Fruit fly (Drosophila melanogaster) whole organism, prepupa: ENCODE measurements around the gene CG43219.

Source experiments
- CG10631 ChIP-seq: fragments of 200-800 bp; sonication (Bioruptor generic); optimal IDR thresholded peaks from 2 replicates; lab custom pipeline; 2016; ENCODE audit warnings: missing biosample characterization, missing genetic modification characterization
- CG10669 ChIP-seq: fragments of 200-800 bp; sonication (Bioruptor generic); optimal IDR thresholded peaks from 3 replicates; lab custom pipeline; 2018; ENCODE audit warnings: missing biosample characterization, mild to moderate bottlenecking, missing genetic modification characterization, moderate library complexity
- CG11294 ChIP-seq: fragments of 200-800 bp; sonication (Bioruptor generic); IDR thresholded peaks from 2 replicates; pipeline ENCODE4 v1.3.6; 2022; ENCODE audit warnings: missing biosample characterization, missing genetic modification characterization
- CG11762 ChIP-seq: fragments of 200-800 bp; sonication (Bioruptor generic); optimal IDR thresholded peaks from 3 replicates; lab custom pipeline; 2016; ENCODE audit warnings: missing biosample characterization, missing genetic modification characterization; ENCODE audit not compliant: insufficient read depth
- CG15336 ChIP-seq: fragments of 200-800 bp; sonication (Bioruptor generic); IDR thresholded peaks from 2 replicates; pipeline ENCODE4 v1.3.6; 2022; ENCODE audit warnings: missing biosample characterization, missing genetic modification characterization
- CG1621 ChIP-seq: fragments of 200-800 bp; sonication (Bioruptor generic); optimal IDR thresholded peaks from 3 replicates; lab custom pipeline; 2018; ENCODE audit warnings: missing biosample characterization, mild to moderate bottlenecking, missing genetic modification characterization
- CG3032 ChIP-seq: fragments of 200-800 bp; optimal IDR thresholded peaks from 2 replicates; lab custom pipeline; 2019; ENCODE audit warnings: missing biosample characterization, mild to moderate bottlenecking, missing genetic modification characterization, moderate library complexity
- CG31627 ChIP-seq: fragments of 200-800 bp; sonication (Bioruptor generic); optimal IDR thresholded peaks from 3 replicates; lab custom pipeline; 2016; ENCODE audit warnings: missing biosample characterization, missing genetic modification characterization
- CG32006 ChIP-seq: fragments of 200-800 bp; sonication (Bioruptor generic); optimal IDR thresholded peaks from 3 replicates; lab custom pipeline; 2017; ENCODE audit warnings: missing biosample characterization, mild to moderate bottlenecking, missing genetic modification characterization
- CG34406 ChIP-seq: fragments of 200-800 bp; sonication (Bioruptor generic); optimal IDR thresholded peaks from 3 replicates; lab custom pipeline; 2016; ENCODE audit warnings: missing biosample characterization, missing genetic modification characterization
- CG4318 ChIP-seq: fragments of 200-800 bp; sonication (Bioruptor generic); optimal IDR thresholded peaks from 3 replicates; lab custom pipeline; 2017; ENCODE audit warnings: missing biosample characterization, mild to moderate bottlenecking, missing genetic modification characterization
- CG6792 ChIP-seq: fragments of 200-800 bp; sonication (Bioruptor generic); optimal IDR thresholded peaks from 3 replicates; lab custom pipeline; 2016; ENCODE audit warnings: missing biosample characterization, missing genetic modification characterization
- CG6854 ChIP-seq: fragments of 200-800 bp; sonication (Bioruptor generic); optimal IDR thresholded peaks from 2 replicates; lab custom pipeline; 2017; ENCODE audit warnings: missing biosample characterization, mild to moderate bottlenecking, missing genetic modification characterization
- CG8119 ChIP-seq: fragments of 200-800 bp; sonication (Bioruptor generic); IDR thresholded peaks from 3 replicates; pipeline ENCODE4 v1.3.6; 2022; ENCODE audit warnings: missing biosample characterization, missing genetic modification characterization
- CG8319 ChIP-seq: fragments of 200-800 bp; sonication (Bioruptor generic); optimal IDR thresholded peaks from 3 replicates; lab custom pipeline; 2016; ENCODE audit warnings: missing biosample characterization, missing genetic modification characterization
- CG8632 ChIP-seq: fragments of 200-800 bp; sonication (Bioruptor generic); optimal IDR thresholded peaks from 3 replicates; lab custom pipeline; 2016; ENCODE audit warnings: missing biosample characterization, missing genetic modification characterization
- CG9139 ChIP-seq: fragments of 200-800 bp; sonication (Bioruptor generic); optimal IDR thresholded peaks from 3 replicates; lab custom pipeline; 2017; ENCODE audit warnings: missing biosample characterization, mild to moderate bottlenecking, missing genetic modification characterization
- Eip75B ChIP-seq: fragments of 200-800 bp; sonication (Bioruptor generic); optimal IDR thresholded peaks from 3 replicates; lab custom pipeline; 2016; ENCODE audit warnings: missing biosample characterization, missing genetic modification characterization
- Eip78C ChIP-seq: fragments of 200-800 bp; sonication (Bioruptor generic); peaks from one replicate; lab custom pipeline; 2016; ENCODE audit warnings: missing biosample characterization, missing genetic modification characterization
- Ets21C ChIP-seq: fragments of 200-800 bp; sonication (Bioruptor generic); optimal IDR thresholded peaks from 3 replicates; lab custom pipeline; 2016; ENCODE audit warnings: missing biosample characterization, missing genetic modification characterization
- Ets96B ChIP-seq: fragments of 200-800 bp; optimal IDR thresholded peaks from 2 replicates; lab custom pipeline; 2019; ENCODE audit warnings: missing biosample characterization, mild to moderate bottlenecking, missing genetic modification characterization, moderate library complexity
- Hr39 ChIP-seq: fragments of 200-800 bp; sonication (Bioruptor generic); optimal IDR thresholded peaks from 2 replicates; lab custom pipeline; 2016; ENCODE audit warnings: missing biosample characterization, missing genetic modification characterization
- achi ChIP-seq: fragments of 200-800 bp; sonication (Bioruptor generic); optimal IDR thresholded peaks from 3 replicates; lab custom pipeline; 2016; ENCODE audit warnings: missing biosample characterization, missing genetic modification characterization
- cyc ChIP-seq: fragments of 200-800 bp; sonication (Bioruptor generic); optimal IDR thresholded peaks from 3 replicates; lab custom pipeline; 2016; ENCODE audit warnings: missing biosample characterization, missing genetic modification characterization
- dac ChIP-seq: fragments of 200-800 bp; sonication (Bioruptor generic); optimal IDR thresholded peaks from 2 replicates; lab custom pipeline; 2017; ENCODE audit warnings: missing biosample characterization, mild to moderate bottlenecking, missing genetic modification characterization
- eg ChIP-seq: fragments of 200-800 bp; sonication (Bioruptor generic); IDR thresholded peaks from 3 replicates; pipeline ENCODE4 v1.3.6; 2022; ENCODE audit warnings: missing biosample characterization, missing genetic modification characterization
- fkh ChIP-seq: fragments of 200-800 bp; sonication (Bioruptor generic); optimal IDR thresholded peaks from 3 replicates; lab custom pipeline; 2017; ENCODE audit warnings: missing biosample characterization, mild to moderate bottlenecking, missing genetic modification characterization, moderate library complexity
- lz ChIP-seq: fragments of 200-800 bp; sonication (Bioruptor generic); optimal IDR thresholded peaks from 3 replicates; lab custom pipeline; 2016; ENCODE audit warnings: missing biosample characterization, missing genetic modification characterization
- net ChIP-seq: fragments of 200-800 bp; sonication (Bioruptor generic); optimal IDR thresholded peaks from 3 replicates; lab custom pipeline; 2016; ENCODE audit warnings: missing biosample characterization, missing genetic modification characterization
- pdm3 ChIP-seq: fragments of 200-800 bp; sonication (Bioruptor generic); optimal IDR thresholded peaks from 3 replicates; lab custom pipeline; 2016; ENCODE audit warnings: missing biosample characterization, missing genetic modification characterization
- salr ChIP-seq, 2 experiments: fragments of 200-800 bp; sonication (Bioruptor generic); optimal IDR thresholded peaks; 3 replicates each; lab custom pipeline; 2016 to 2018; ENCODE audit warnings: missing biosample characterization in 2 of 2, missing genetic modification characterization in 2 of 2, mild to moderate bottlenecking in 1 of 2
- spab ChIP-seq: fragments of 200-800 bp; sonication (Bioruptor generic); optimal IDR thresholded peaks from 2 replicates; lab custom pipeline; 2017; ENCODE audit warnings: missing biosample characterization, mild to moderate bottlenecking, missing genetic modification characterization, missing genetic modification reagents
- ss ChIP-seq, 2 experiments: fragments of 200-800 bp; sonication (Bioruptor generic); optimal IDR thresholded peaks; 2 replicates in 1 of 2; 3 replicates in 1 of 2; lab custom pipeline; 2017 to 2018; ENCODE audit warnings: mild to moderate bottlenecking in 2 of 2, missing biosample characterization in 2 of 2, missing genetic modification characterization in 2 of 2, moderate library complexity in 1 of 2
- svp ChIP-seq: fragments of 200-800 bp; sonication (Bioruptor generic); peaks from one replicate; lab custom pipeline; 2016; ENCODE audit warnings: missing biosample characterization, missing genetic modification characterization
- topi ChIP-seq: fragments of 200-800 bp; sonication (Bioruptor generic); optimal IDR thresholded peaks from 3 replicates; lab custom pipeline; 2016; ENCODE audit warnings: missing biosample characterization, missing genetic modification characterization
- vri ChIP-seq: fragments of 200-800 bp; sonication (Bioruptor generic); optimal IDR thresholded peaks from 3 replicates; lab custom pipeline; 2016; ENCODE audit warnings: missing biosample characterization, mild to moderate bottlenecking, missing genetic modification characterization

Gene CG43219

dm6 chr3L:21261403-21262164, 41.4 kb downstream of the CG43219 start:
- TF ChIP-seq Eip75B (GFP tag; lab: Kevin White, UChicago) (peak; percentile 43), CG6854 (GFP tag; lab: Kevin White, UChicago) (no peak), CG8119 (GFP tag; lab: Robert Waterston, UW) (0 out of 3 replicates have a peak, but pooled peaks have one; percentile 17), Eip78C (peak; percentile 43), CG3032 (tag; lab: Kevin White, UChicago) (no peak), CG15336 (GFP tag; lab: Robert Waterston, UW) (0 out of 2 replicates have a peak, but pooled peaks have one; percentile 22), eg (GFP tag; lab: Robert Waterston, UW) (0 out of 3 replicates have a peak, but pooled peaks have one; percentile 28), svp (GFP tag; lab: Kevin White, UChicago) (peak; percentile 49)
- TF ChIP-seq, all 60 proteins: peak for 6

dm6 chr3L:21262426-21262825, 42.2 kb downstream of the CG43219 start:
- TF ChIP-seq pdm3 (no peak), fkh (GFP tag; lab: Kevin White, UChicago) (peak; percentile 28), CG10631 (GFP tag; lab: Kevin White, UChicago) (no peak), CG8319 (GFP tag; lab: Kevin White, UChicago) (no peak)
- TF ChIP-seq, all 60 proteins: peak for 1

- TF ChIP-seq CG8632 (GFP tag; lab: Kevin White, UChicago) (no peak), fkh (GFP tag; lab: Kevin White, UChicago) (peak; percentile 17), CG4318 (no peak), eg (GFP tag; lab: Robert Waterston, UW) (0 out of 3 replicates have a peak, but pooled peaks have one; percentile 16), svp (GFP tag; lab: Kevin White, UChicago) (peak; percentile 59), cyc (GFP tag; lab: Kevin White, UChicago) (no peak), CG11762 (GFP tag; lab: Kevin White, UChicago) (no peak), CG32006 (no peak), achi (GFP tag; lab: Kevin White, UChicago) (no peak), CG3032 (tag; lab: Kevin White, UChicago) (no peak), topi (GFP tag; lab: Kevin White, UChicago) (no peak), CG9139 (GFP tag; lab: Kevin White, UChicago) (no peak), CG1621 (tag; lab: Kevin White, UChicago) (no peak), spab (no peak)
Measured at dm6 chr3L:21266101-21266656, 46.0 kb downstream of the CG43219 start.

- TF ChIP-seq CG10669: no peak
- no peak for TF ChIP-seq salr (GFP tag; optimal IDR thresholded peaks at IDR 0.05; lab: Kevin White, UChicago)
- TF ChIP-seq svp (GFP tag; lab: Kevin White, UChicago): peak; percentile 57
- no peak for TF ChIP-seq Hr39 (GFP tag; lab: Kevin White, UChicago)
- no peak for TF ChIP-seq CG8319 (GFP tag; lab: Kevin White, UChicago)
- TF ChIP-seq ss (GFP tag; optimal IDR thresholded peaks at IDR 0.05; lab: Kevin White, UChicago): no peak
- TF ChIP-seq CG1621 (tag; lab: Kevin White, UChicago): no peak
Measured at dm6 chr3L:21267862-21268385, 47.7 kb downstream of the CG43219 start, which contains the start of gene CG9391. TSS of gene CG9391 (minus strand) at chr3L:21268335.

- TF ChIP-seq CG4318 (no peak), CG11294 (no peak), Ets21C (GFP tag; lab: Kevin White, UChicago) (no peak), CG6792 (no peak), CG8632 (GFP tag; lab: Kevin White, UChicago) (no peak), salr (GFP tag; optimal IDR thresholded peaks at IDR 0.05; lab: Kevin White, UChicago) (no peak), Eip78C (no peak), CG34406 (GFP tag; lab: Kevin White, UChicago) (no peak), lz (no peak), vri (GFP tag; lab: Kevin White, UChicago) (no peak), achi (GFP tag; lab: Kevin White, UChicago) (no peak), Ets96B (no peak), CG8319 (GFP tag; lab: Kevin White, UChicago) (no peak), pdm3 (no peak), dac (no peak), CG31627 (GFP tag; lab: Kevin White, UChicago) (no peak), CG6854 (GFP tag; lab: Kevin White, UChicago) (no peak), net (no peak)
Measured at dm6 chr3L:21270480-21270879, 50.3 kb downstream of the CG43219 start, which contains the start of gene CG9389. TSS of gene CG9389 (minus strand) at chr3L:21270580.
